Fruit fly (Drosophila melanogaster): ENCODE results near the gene CG7139.

CG7139 gene

dm6 chr3L:22063833-22064232 lies 7.8 kb downstream of the CG7139 start:
- no peak for TF ChIP-seq CTCF (optimal IDR thresholded peaks at IDR 0.05)
- TF ChIP-seq CG8478 (optimal IDR thresholded peaks at IDR 0.05): no peak

DNA sequence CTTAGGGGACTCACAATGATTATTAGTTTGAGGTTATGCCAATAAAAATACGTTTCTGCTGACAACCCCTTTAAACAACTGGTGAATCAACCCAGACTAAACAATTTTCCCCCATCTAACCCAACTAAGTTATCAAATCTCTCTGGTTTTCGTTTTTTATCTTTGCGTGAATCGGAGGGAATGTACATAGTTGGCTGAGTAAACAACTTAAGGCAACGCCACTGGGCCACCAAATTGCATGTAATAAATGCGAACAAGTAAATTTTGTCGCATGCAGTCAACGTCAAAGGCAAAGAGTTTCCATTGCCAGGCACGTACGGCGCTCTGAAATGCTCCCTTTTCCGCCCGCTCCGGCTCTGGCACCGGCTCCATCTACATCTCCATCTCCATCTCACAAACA lies 18.3 kb downstream of the CG7139 start:
- TF ChIP-seq CG8478 (optimal IDR thresholded peaks at IDR 0.05) (no peak), CTCF (optimal IDR thresholded peaks at IDR 0.05) (no peak)

DNA sequence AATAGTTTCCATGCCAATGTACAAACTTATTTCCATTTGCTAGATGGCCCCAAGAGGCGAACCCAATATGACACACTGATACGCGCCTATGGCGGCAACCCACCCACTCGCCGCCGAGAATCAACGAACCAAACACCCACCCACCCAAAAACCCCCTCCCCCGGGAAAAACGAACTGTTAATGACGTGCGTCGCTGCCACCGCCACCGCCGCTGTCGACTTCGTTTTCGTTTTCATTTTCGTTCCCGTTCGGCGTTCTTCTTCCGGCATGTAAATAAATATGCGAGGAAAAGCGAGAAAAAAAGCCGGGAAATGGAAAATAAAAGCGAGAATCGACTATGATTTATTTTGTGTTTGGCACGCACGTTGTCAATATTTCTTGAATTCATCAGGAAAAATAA lies 20.5 kb downstream of the CG7139 start:
- TF ChIP-seq CG8478 (optimal IDR thresholded peaks at IDR 0.05) (no peak), CTCF (optimal IDR thresholded peaks at IDR 0.05) (no peak)

dm6 chr3L:22034717-22035116 lies 36.9 kb downstream of the CG7139 start, which contains the start of gene Oct-TyrR:
TSS of gene Oct-TyrR (plus strand) at chr3L:22035003.
- TF ChIP-seq CTCF (optimal IDR thresholded peaks at IDR 0.05) (no peak), CG8478 (optimal IDR thresholded peaks at IDR 0.05) (no peak)

dm6 chr3L:22029670-22030069 lies 42.0 kb downstream of the CG7139 start, which contains the start of gene CG43392:
TSS of gene CG43392 (minus strand) at chr3L:22029770.
- no peak for TF ChIP-seq CG8478 (optimal IDR thresholded peaks at IDR 0.05)
- TF ChIP-seq CTCF (optimal IDR thresholded peaks at IDR 0.05): no peak

DNA sequence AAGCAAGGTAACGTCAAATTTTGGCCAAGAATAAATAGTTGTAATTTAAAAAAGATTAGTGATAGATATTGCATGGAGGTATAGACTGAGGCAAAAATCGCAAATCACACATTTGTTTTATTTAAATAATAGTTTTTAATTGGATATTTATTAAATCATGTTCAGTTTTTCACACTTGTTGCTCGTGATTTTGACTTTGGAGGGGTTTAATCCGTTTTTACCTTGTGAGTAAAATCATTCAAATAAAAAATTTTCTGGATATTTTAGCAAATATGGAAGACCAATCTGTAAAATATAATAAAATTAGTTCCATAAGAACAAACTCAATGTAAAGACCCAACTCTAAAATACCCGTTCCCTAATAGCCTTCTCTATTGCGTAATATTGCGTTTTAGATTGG lies 43.4 kb downstream of the CG7139 start, which contains the start of gene CG7140:
TSS of gene CG7140 (minus strand) at position 101 of the 400 bp plus-strand sequence.
- TF ChIP-seq CG8478 (optimal IDR thresholded peaks at IDR 0.05) (no peak), CTCF (optimal IDR thresholded peaks at IDR 0.05) (no peak)
